Fruit fly (Drosophila melanogaster) whole organism, embryonic: ENCODE data around the gene CG42268.

Experiments used
- Adf1 ChIP-seq: fragments of 200-800 bp; sonication (Bioruptor generic); IDR thresholded peaks from 2 replicates; pipeline ENCODE4 v1.3.6; 2022; ENCODE audit warnings: missing biosample characterization, missing genetic modification characterization
- Blimp-1 ChIP-seq: fragments of 200-800 bp; sonication (Bioruptor generic); optimal IDR thresholded peaks from 3 replicates; lab custom pipeline; 2018; ENCODE audit warnings: missing biosample characterization, missing genetic modification characterization, mild to moderate bottlenecking, moderate library complexity, missing genetic modification reagents
- CG1024 ChIP-seq: fragments of 200-800 bp; sonication (Bioruptor generic); IDR thresholded peaks from 2 replicates; pipeline ENCODE4 v1.3.6; 2022; ENCODE audit warnings: missing biosample characterization, missing genetic modification characterization
- CG10274 ChIP-seq: fragments of 200-800 bp; sonication (Bioruptor generic); optimal IDR thresholded peaks from 3 replicates; lab custom pipeline; 2017; ENCODE audit warnings: missing biosample characterization, mild to moderate bottlenecking, missing genetic modification characterization
- CG12659 ChIP-seq: fragments of 200-800 bp; sonication (Bioruptor generic); optimal IDR thresholded peaks from 3 replicates; lab custom pipeline; 2017; ENCODE audit warnings: mild to moderate bottlenecking, missing biosample characterization, missing genetic modification reagents, missing genetic modification characterization
- CG13624 ChIP-seq: fragments of 200-800 bp; sonication (Bioruptor generic); optimal IDR thresholded peaks from 2 replicates; lab custom pipeline; 2016; ENCODE audit warnings: missing biosample characterization, missing genetic modification characterization
- CG14710 ChIP-seq: fragments of 200-800 bp; sonication (Bioruptor generic); optimal IDR thresholded peaks from 3 replicates; lab custom pipeline; 2019; ENCODE audit warnings: missing biosample characterization, mild to moderate bottlenecking, missing genetic modification characterization, moderate library complexity
- CG32772 ChIP-seq: fragments of 200-800 bp; sonication (Bioruptor generic); IDR thresholded peaks from 2 replicates; pipeline ENCODE4 v1.3.6; 2022; ENCODE audit warnings: missing biosample characterization, missing genetic modification characterization
- CG34224 ChIP-seq: fragments of 200-800 bp; sonication (Bioruptor generic); IDR thresholded peaks from 3 replicates; pipeline ENCODE4 v1.3.6; 2022; ENCODE audit warnings: missing biosample characterization, missing genetic modification characterization; ENCODE audit not compliant: partially characterized antibody
- CG34376 ChIP-seq: fragments of 200-800 bp; sonication (Bioruptor generic); optimal IDR thresholded peaks from 2 replicates; lab custom pipeline; 2018; ENCODE audit warnings: missing biosample characterization, mild to moderate bottlenecking, missing genetic modification characterization
- CG3995 ChIP-seq: fragments of 200-800 bp; sonication (Bioruptor generic); optimal IDR thresholded peaks from 3 replicates; lab custom pipeline; 2016; ENCODE audit warnings: missing biosample characterization, missing genetic modification characterization
- CG42726 ChIP-seq: fragments of 200-800 bp; sonication (Bioruptor generic); IDR thresholded peaks from 2 replicates; pipeline ENCODE4 v1.3.6; 2022; ENCODE audit warnings: missing biosample characterization, missing genetic modification characterization; ENCODE audit not compliant: partially characterized antibody
- CG7357 ChIP-seq: fragments of 200-800 bp; sonication (Bioruptor generic); IDR thresholded peaks from 3 replicates; pipeline ENCODE4 v1.3.6; 2022; ENCODE audit warnings: missing biosample characterization, missing genetic modification characterization
- Dek ChIP-seq: fragments of 200-800 bp; sonication (Bioruptor generic); optimal IDR thresholded peaks from 3 replicates; lab custom pipeline; 2019; ENCODE audit warnings: missing biosample characterization, mild to moderate bottlenecking, missing genetic modification characterization, moderate library complexity
- Ets97D ChIP-seq: fragments of 200-800 bp; sonication (Bioruptor generic); optimal IDR thresholded peaks from 3 replicates; lab custom pipeline; 2016; ENCODE audit warnings: missing biosample characterization, missing genetic modification characterization
- Fer3 ChIP-seq: fragments of 200-800 bp; sonication (Bioruptor generic); optimal IDR thresholded peaks from 2 replicates; lab custom pipeline; 2018; ENCODE audit warnings: missing biosample characterization, mild to moderate bottlenecking, missing genetic modification characterization, moderate library complexity
- HmgD ChIP-seq: fragments of 200-800 bp; sonication (Bioruptor generic); optimal IDR thresholded peaks from 3 replicates; lab custom pipeline; 2016; ENCODE audit warnings: missing biosample characterization, missing genetic modification characterization
- Hmr ChIP-seq: fragments of 200-800 bp; sonication (Bioruptor generic); optimal IDR thresholded peaks from 3 replicates; lab custom pipeline; 2017; ENCODE audit warnings: mild to moderate bottlenecking, missing biosample characterization, missing genetic modification reagents, missing genetic modification characterization
- Med ChIP-seq: fragments of 200-800 bp; sonication (Bioruptor generic); peaks from one replicate; lab custom pipeline; 2016; ENCODE audit warnings: missing biosample characterization, missing genetic modification characterization, mild to moderate bottlenecking, inconsistent platforms, moderate library complexity
- Myb ChIP-seq: fragments of 200-800 bp; sonication (Bioruptor generic); optimal IDR thresholded peaks from 2 replicates; lab custom pipeline; 2016; ENCODE audit warnings: missing biosample characterization, missing genetic modification characterization
- NfI ChIP-seq: fragments of 200-800 bp; sonication (Bioruptor generic); optimal IDR thresholded peaks from 3 replicates; lab custom pipeline; 2018; ENCODE audit warnings: missing biosample characterization, mild to moderate bottlenecking, missing genetic modification characterization, moderate library complexity
- Opbp ChIP-seq: fragments of 200-800 bp; sonication (Bioruptor generic); IDR thresholded peaks from 3 replicates; pipeline ENCODE4 v1.3.6; 2022; ENCODE audit warnings: missing biosample characterization, missing genetic modification characterization; ENCODE audit not compliant: partially characterized antibody
- Poxn ChIP-seq: fragments of 200-800 bp; sonication (Bioruptor generic); IDR thresholded peaks from 2 replicates; pipeline ENCODE4 v1.3.6; 2022; ENCODE audit warnings: missing biosample characterization, missing genetic modification characterization
- Stat92E ChIP-seq, 3 experiments: fragments of >200 bp in 2 of 3; fragments of 200-800 bp in 1 of 3; sonication (Bioruptor generic) in 1 of 3; optimal IDR thresholded peaks; 2 replicates each; lab custom pipeline; 2017 to 2019; ENCODE audit warnings: missing biosample characterization in 3 of 3, missing genetic modification characterization in 3 of 3, mild to moderate bottlenecking in 1 of 3, moderate library complexity in 1 of 3
- Xbp1 ChIP-seq: fragments of 200-800 bp; sonication (Bioruptor generic); optimal IDR thresholded peaks from 3 replicates; lab custom pipeline; 2016; ENCODE audit warnings: missing biosample characterization, mild to moderate bottlenecking, missing genetic modification characterization
- abd-A ChIP-seq: fragments of 200-800 bp; sonication (Bioruptor generic); optimal IDR thresholded peaks from 3 replicates; lab custom pipeline; 2019; ENCODE audit warnings: missing biosample characterization, mild to moderate bottlenecking, missing genetic modification characterization, moderate library complexity
- ac ChIP-seq: fragments of 200-800 bp; sonication (Bioruptor generic); optimal IDR thresholded peaks from 3 replicates; lab custom pipeline; 2017; ENCODE audit warnings: missing biosample characterization, mild to moderate bottlenecking, missing genetic modification characterization
- amos ChIP-seq: fragments of 200-800 bp; sonication (Bioruptor generic); IDR thresholded peaks from 2 replicates; pipeline ENCODE4 v1.3.6; 2022; ENCODE audit warnings: missing biosample characterization, missing genetic modification characterization; ENCODE audit not compliant: partially characterized antibody
- ap ChIP-seq: fragments of 200-800 bp; sonication (Bioruptor generic); IDR thresholded peaks from 2 replicates; pipeline ENCODE4 v1.3.6; 2022; ENCODE audit warnings: missing biosample characterization, missing genetic modification characterization
- caup ChIP-seq: fragments of 200-800 bp; sonication (Bioruptor generic); optimal IDR thresholded peaks from 3 replicates; lab custom pipeline; 2017; ENCODE audit warnings: missing biosample characterization, mild to moderate bottlenecking, missing genetic modification characterization, moderate library complexity; ENCODE audit not compliant: severe bottlenecking
- cg ChIP-seq: fragments of 200-800 bp; sonication (Bioruptor generic); optimal IDR thresholded peaks from 3 replicates; lab custom pipeline; 2019; ENCODE audit warnings: missing biosample characterization, mild to moderate bottlenecking, missing genetic modification characterization, moderate library complexity
- chn ChIP-seq: fragments of 200-800 bp; sonication (Bioruptor generic); optimal IDR thresholded peaks from 2 replicates; lab custom pipeline; 2016; ENCODE audit warnings: missing biosample characterization, missing genetic modification characterization
- gcm ChIP-seq: fragments of 200-800 bp; sonication (Bioruptor generic); optimal IDR thresholded peaks from 2 replicates; lab custom pipeline; 2019; ENCODE audit warnings: missing biosample characterization, mild to moderate bottlenecking, missing genetic modification characterization, moderate library complexity
- gsb ChIP-seq: fragments of 200-800 bp; sonication (Bioruptor generic); IDR thresholded peaks from 2 replicates; pipeline ENCODE4 v1.3.6; 2022; ENCODE audit warnings: missing biosample characterization, missing genetic modification characterization
- hkb ChIP-seq, 2 experiments: fragments of 200-800 bp in 1 of 2; fragments of >200 bp in 1 of 2; sonication (Bioruptor generic) in 1 of 2; IDR thresholded peaks in 1 of 2; optimal IDR thresholded peaks in 1 of 2; 2 replicates each; pipeline versions ENCODE4 v1.3.6 to Lab custom; 2017 to 2022; ENCODE audit warnings: missing biosample characterization in 1 of 2, missing genetic modification characterization in 1 of 2
- insv ChIP-seq, 2 experiments: fragments of 200-800 bp; sonication (Bioruptor generic); optimal IDR thresholded peaks; 3 replicates each; lab custom pipeline; 2016 to 2018; ENCODE audit warnings: missing biosample characterization in 2 of 2, missing genetic modification characterization in 2 of 2
- jumu ChIP-seq: fragments of 200-800 bp; sonication (Bioruptor generic); optimal IDR thresholded peaks from 3 replicates; lab custom pipeline; 2016; ENCODE audit warnings: missing biosample characterization, missing genetic modification characterization
- klu ChIP-seq: fragments of 200-800 bp; sonication (Bioruptor generic); IDR thresholded peaks from 2 replicates; pipeline ENCODE4 v1.3.6; 2022; ENCODE audit warnings: missing biosample characterization, missing genetic modification characterization
- row ChIP-seq: fragments of 200-800 bp; sonication (Bioruptor generic); IDR thresholded peaks from 3 replicates; pipeline ENCODE4 v1.3.6; 2022; ENCODE audit warnings: missing biosample characterization, missing genetic modification characterization
- schlank ChIP-seq: fragments of 200-800 bp; sonication (Bioruptor generic); optimal IDR thresholded peaks from 2 replicates; lab custom pipeline; 2018; ENCODE audit warnings: missing biosample characterization, mild to moderate bottlenecking, missing genetic modification characterization
- sens ChIP-seq: fragments of 200-800 bp; sonication (Bioruptor generic); peaks from one replicate; lab custom pipeline; 2016; ENCODE audit warnings: missing biosample characterization, missing genetic modification characterization
- slbo ChIP-seq: fragments of 200-800 bp; sonication (Bioruptor generic); IDR thresholded peaks from 2 replicates; pipeline ENCODE4 v1.3.6; 2022; ENCODE audit warnings: missing biosample characterization, missing genetic modification characterization
- trem ChIP-seq: fragments of 200-800 bp; optimal IDR thresholded peaks from 3 replicates; lab custom pipeline; 2019; ENCODE audit warnings: missing biosample characterization, mild to moderate bottlenecking, missing genetic modification characterization, moderate library complexity
- trh ChIP-seq: fragments of 200-800 bp; sonication (Bioruptor generic); optimal IDR thresholded peaks from 2 replicates; lab custom pipeline; 2016; ENCODE audit warnings: missing biosample characterization, missing genetic modification characterization
- ttk ChIP-seq: fragments of 200-800 bp; sonication (Bioruptor generic); IDR thresholded peaks from 2 replicates; pipeline ENCODE4 v2.1.2; 2022; ENCODE audit warnings: missing biosample characterization, missing genetic modification characterization
- usp ChIP-seq: fragments of >200 bp; optimal IDR thresholded peaks from 2 replicates; lab custom pipeline; 2017; ENCODE audit warnings: missing biosample characterization, missing genetic modification characterization
- vfl ChIP-seq: fragments of 200-800 bp; sonication (Bioruptor generic); optimal IDR thresholded peaks from 2 replicates; lab custom pipeline; 2016; ENCODE audit warnings: missing biosample characterization, missing genetic modification characterization
- z ChIP-seq: fragments of 200-800 bp; sonication (Bioruptor generic); IDR thresholded peaks from 3 replicates; pipeline ENCODE4 v1.3.6; 2022; ENCODE audit warnings: missing biosample characterization, missing genetic modification characterization
- zfh2 ChIP-seq: fragments of 200-800 bp; sonication (Bioruptor generic); optimal IDR thresholded peaks from 2 replicates; lab custom pipeline; 2016; ENCODE audit warnings: missing biosample characterization, missing genetic modification characterization

The CG42268 gene

dm6 chr3L:9729795-9730421, 30.3 kb downstream of the CG42268 start, which contains the start of gene ATPsynB (continued):
- TF ChIP-seq abd-A (no peak), caup (peak; percentile 35), Myb (GFP tag; lab: Kevin White, UChicago) (peak; percentile 50), trh (GFP tag; lab: Kevin White, UChicago) (no peak), insv (GFP tag; optimal IDR thresholded peaks at IDR 0.05; lab: Kevin White, UChicago) (peak in 1 of 2 experiments; percentile 26), chn (GFP tag; lab: Kevin White, UChicago) (peak; percentile 5), ap (GFP tag; lab: Robert Waterston, UW) (no peak), row (GFP tag; lab: Robert Waterston, UW) (peak; percentile 24; the same call in 1 of the 3 replicates), Fer3 (tag; lab: Kevin White, UChicago) (peak; percentile 18), usp (GFP tag; lab: Kevin White, UChicago) (no peak), CG7357 (GFP tag; lab: Robert Waterston, UW) (no peak), CG10274 (GFP tag; lab: Kevin White, UChicago) (no peak), slbo (GFP tag; lab: Robert Waterston, UW) (peak; percentile 49; the same call in 1 of the 2 replicates), klu (GFP tag; lab: Robert Waterston, UW) (no peak), Med (peak; percentile 89), Dek (tag; lab: Kevin White, UChicago) (peak; percentile 1), gsb (no peak), CG14710 (tag; lab: Kevin White, UChicago) (peak; percentile 59), CG13624 (peak; percentile 5), Hmr (no peak), trem (tag; lab: Kevin White, UChicago) (peak; percentile 57), HmgD (GFP tag; lab: Kevin White, UChicago) (peak; percentile 36), schlank (no peak), Stat92E (GFP tag; optimal IDR thresholded peaks at IDR 0.05; lab: Kevin White, UChicago) (peak in 1 of 3 experiments; percentile 60), CG34224 (GFP tag; lab: Robert Waterston, UW) (no peak), CG12659 (GFP tag; lab: Kevin White, UChicago) (peak; percentile 72), z (0 out of 3 replicates have a peak, but pooled peaks have one; percentile 13), Poxn (GFP tag; lab: Robert Waterston, UW) (no peak), CG34376 (GFP tag; lab: Kevin White, UChicago) (peak; percentile 19), Blimp-1 (GFP tag; lab: Kevin White, UChicago) (no peak), cg (GFP tag; lab: Kevin White, UChicago) (no peak), vfl (GFP tag; lab: Kevin White, UChicago) (no peak), Xbp1 (GFP tag; lab: Kevin White, UChicago) (peak; percentile 37), ac (no peak), jumu (GFP tag; lab: Kevin White, UChicago) (no peak), CG1024 (0 out of 2 replicates have a peak, but pooled peaks have one; percentile 9), NfI (GFP tag; lab: Kevin White, UChicago) (peak; percentile 39), CG42726 (GFP tag; lab: Robert Waterston, UW) (peak; percentile 58), CG32772 (GFP tag; lab: Robert Waterston, UW) (no peak), CG3995 (peak; percentile 38), ttk (GFP tag; lab: Robert Waterston, UW) (no peak), Opbp (GFP tag; lab: Robert Waterston, UW) (peak; percentile 42; the same call in 1 of the 3 replicates), Adf1 (GFP tag; lab: Robert Waterston, UW) (no peak), amos (GFP tag; lab: Robert Waterston, UW) (peak; percentile 49; the same call in 1 of the 2 replicates), zfh2 (peak; percentile 41), Ets97D (GFP tag; lab: Kevin White, UChicago) (peak; percentile 65), gcm (GFP tag; lab: Kevin White, UChicago) (no peak), sens (GFP tag; lab: Kevin White, UChicago) (peak; percentile 64), hkb (optimal IDR thresholded peaks at IDR 0.05; lab: Kevin White, UChicago) (no peak), hkb (GFP tag; IDR thresholded peaks at IDR 0.05; lab: Robert Waterston, UW) (no peak)
